Fruit fly (Drosophila melanogaster) whole organism, embryonic: ENCODE data around the gene Gr63a.

Source experiments
- ATbp ChIP-seq: fragments of 200-800 bp; sonication (Bioruptor generic); optimal IDR thresholded peaks from 2 replicates; lab custom pipeline; 2017; ENCODE audit warnings: missing biosample characterization, mild to moderate bottlenecking, missing genetic modification characterization, missing genetic modification reagents
- Asciz ChIP-seq: fragments of 200-800 bp; sonication (Bioruptor generic); optimal IDR thresholded peaks from 2 replicates; lab custom pipeline; 2017; ENCODE audit warnings: missing biosample characterization, mild to moderate bottlenecking, missing genetic modification characterization, missing genetic modification reagents
- B-H2 ChIP-seq: fragments of 200-800 bp; sonication (Bioruptor generic); optimal IDR thresholded peaks from 2 replicates; lab custom pipeline; 2018; ENCODE audit warnings: missing biosample characterization, mild to moderate bottlenecking, missing genetic modification characterization
- BEAF-32 ChIP-seq: fragments of 200-800 bp; sonication (Bioruptor generic); optimal IDR thresholded peaks from 3 replicates; lab custom pipeline; 2017; ENCODE audit warnings: missing biosample characterization, missing genetic modification characterization, mild to moderate bottlenecking, moderate library complexity, missing genetic modification reagents
- Bteb2 ChIP-seq: fragments of 200-800 bp; sonication (Bioruptor generic); optimal IDR thresholded peaks from 2 replicates; lab custom pipeline; 2016; ENCODE audit warnings: missing biosample characterization, missing genetic modification characterization
- CG10543 ChIP-seq: fragments of 200-800 bp; sonication (Bioruptor generic); optimal IDR thresholded peaks from 3 replicates; lab custom pipeline; 2017; ENCODE audit warnings: missing biosample characterization, mild to moderate bottlenecking, missing genetic modification characterization, moderate library complexity
- CG1233 ChIP-seq: fragments of 200-800 bp; sonication (Bioruptor generic); optimal IDR thresholded peaks from 4 replicates; lab custom pipeline; 2018; ENCODE audit warnings: missing biosample characterization, mild to moderate bottlenecking, missing genetic modification characterization
- CG15514 ChIP-seq: fragments of 200-800 bp; sonication (Bioruptor generic); optimal IDR thresholded peaks from 3 replicates; lab custom pipeline; 2017; ENCODE audit warnings: missing biosample characterization, missing genetic modification characterization, mild to moderate bottlenecking, moderate library complexity, missing genetic modification reagents
- CG1647 ChIP-seq: fragments of 200-800 bp; sonication (Bioruptor generic); optimal IDR thresholded peaks from 3 replicates; lab custom pipeline; 2016; ENCODE audit warnings: missing biosample characterization, missing genetic modification characterization
- CG17328 ChIP-seq: fragments of 200-800 bp; sonication (Bioruptor generic); IDR thresholded peaks from 2 replicates; pipeline ENCODE4 v1.3.6; 2022; ENCODE audit warnings: missing biosample characterization, missing genetic modification characterization
- CG17385 ChIP-seq: fragments of 200-800 bp; sonication (Bioruptor generic); optimal IDR thresholded peaks from 3 replicates; lab custom pipeline; 2018; ENCODE audit warnings: missing biosample characterization, mild to moderate bottlenecking, missing genetic modification characterization
- CG18599 ChIP-seq: fragments of 200-800 bp; sonication (Bioruptor generic); optimal IDR thresholded peaks from 3 replicates; lab custom pipeline; 2017; ENCODE audit warnings: missing biosample characterization, missing genetic modification characterization, mild to moderate bottlenecking, moderate library complexity, missing genetic modification reagents
- CG2116 ChIP-seq: fragments of 200-800 bp; sonication (Bioruptor generic); optimal IDR thresholded peaks from 3 replicates; lab custom pipeline; 2018; ENCODE audit warnings: missing biosample characterization, mild to moderate bottlenecking, missing genetic modification characterization
- CG2120 ChIP-seq: fragments of 200-800 bp; sonication (Bioruptor generic); optimal IDR thresholded peaks from 3 replicates; lab custom pipeline; 2016; ENCODE audit warnings: missing biosample characterization, missing genetic modification characterization
- CG2678 ChIP-seq: fragments of 200-800 bp; sonication (Bioruptor generic); optimal IDR thresholded peaks from 3 replicates; lab custom pipeline; 2019; ENCODE audit warnings: missing biosample characterization, mild to moderate bottlenecking, missing genetic modification characterization, moderate library complexity
- CG30020 ChIP-seq: fragments of 200-800 bp; optimal IDR thresholded peaks from 2 replicates; lab custom pipeline; 2019; ENCODE audit warnings: missing biosample characterization, mild to moderate bottlenecking, missing genetic modification characterization, moderate library complexity
- CG33557 ChIP-seq: fragments of 200-800 bp; sonication (Bioruptor generic); optimal IDR thresholded peaks from 2 replicates; lab custom pipeline; 2019; ENCODE audit warnings: missing biosample characterization, mild to moderate bottlenecking, missing genetic modification characterization, moderate library complexity
- CG4404 ChIP-seq: fragments of 200-800 bp; sonication (Bioruptor generic); IDR thresholded peaks from 2 replicates; pipeline ENCODE4 v1.3.6; 2022; ENCODE audit warnings: missing biosample characterization, missing genetic modification characterization
- CG6765 ChIP-seq: fragments of 200-800 bp; sonication (Bioruptor generic); optimal IDR thresholded peaks from 3 replicates; lab custom pipeline; 2017; ENCODE audit warnings: missing biosample characterization, mild to moderate bottlenecking, missing genetic modification characterization
- CG7928 ChIP-seq: fragments of 200-800 bp; sonication (Bioruptor generic); optimal IDR thresholded peaks from 2 replicates; lab custom pipeline; 2017; ENCODE audit warnings: missing biosample characterization, mild to moderate bottlenecking, missing genetic modification characterization
- CG8290 ChIP-seq, 3 experiments: fragments of 200-800 bp; sonication (Bioruptor generic); optimal IDR thresholded peaks; 2 replicates each; lab custom pipeline; 2016 to 2019; ENCODE audit warnings: missing biosample characterization in 3 of 3, missing genetic modification characterization in 3 of 3, mild to moderate bottlenecking in 2 of 3, moderate library complexity in 1 of 3
- CG9437 ChIP-seq: fragments of 200-800 bp; sonication (Bioruptor generic); optimal IDR thresholded peaks from 2 replicates; lab custom pipeline; 2018; ENCODE audit warnings: missing biosample characterization, mild to moderate bottlenecking, missing genetic modification characterization
- E2f1 ChIP-seq: fragments of 200-800 bp; sonication (Bioruptor generic); IDR thresholded peaks from 2 replicates; pipeline ENCODE4 v1.3.6; 2022; ENCODE audit warnings: missing biosample characterization, missing genetic modification characterization
- Fer1 ChIP-seq: fragments of 200-800 bp; sonication (Bioruptor generic); optimal IDR thresholded peaks from 2 replicates; lab custom pipeline; 2017; ENCODE audit warnings: missing biosample characterization, mild to moderate bottlenecking, missing genetic modification characterization
- Fer3 ChIP-seq: fragments of 200-800 bp; sonication (Bioruptor generic); optimal IDR thresholded peaks from 2 replicates; lab custom pipeline; 2018; ENCODE audit warnings: missing biosample characterization, mild to moderate bottlenecking, missing genetic modification characterization, moderate library complexity
- Hey ChIP-seq: fragments of 200-800 bp; sonication (Bioruptor generic); optimal IDR thresholded peaks from 3 replicates; lab custom pipeline; 2018; ENCODE audit warnings: missing biosample characterization, mild to moderate bottlenecking, missing genetic modification characterization
- Hmr ChIP-seq: fragments of 200-800 bp; sonication (Bioruptor generic); optimal IDR thresholded peaks from 3 replicates; lab custom pipeline; 2017; ENCODE audit warnings: mild to moderate bottlenecking, missing biosample characterization, missing genetic modification reagents, missing genetic modification characterization
- NC2α ChIP-seq: fragments of 200-800 bp; sonication (Bioruptor generic); optimal IDR thresholded peaks from 2 replicates; lab custom pipeline; 2016; ENCODE audit warnings: missing biosample characterization, missing genetic modification characterization
- PHDP ChIP-seq: fragments of 200-800 bp; sonication (Bioruptor generic); optimal IDR thresholded peaks from 3 replicates; lab custom pipeline; 2018; ENCODE audit warnings: missing biosample characterization, mild to moderate bottlenecking, missing genetic modification characterization, moderate library complexity
- Six4 ChIP-seq: fragments of 200-800 bp; sonication (Bioruptor generic); optimal IDR thresholded peaks from 2 replicates; lab custom pipeline; 2016; ENCODE audit warnings: missing biosample characterization, missing genetic modification characterization
- ab ChIP-seq: fragments of 200-800 bp; sonication (Bioruptor generic); optimal IDR thresholded peaks from 2 replicates; lab custom pipeline; 2016; ENCODE audit warnings: missing biosample characterization, missing genetic modification characterization
- amos ChIP-seq: fragments of 200-800 bp; sonication (Bioruptor generic); IDR thresholded peaks from 2 replicates; pipeline ENCODE4 v1.3.6; 2022; ENCODE audit warnings: missing biosample characterization, missing genetic modification characterization; ENCODE audit not compliant: partially characterized antibody
- ash1 ChIP-seq: fragments of 200-800 bp; sonication (Bioruptor generic); optimal IDR thresholded peaks from 2 replicates; lab custom pipeline; 2018; ENCODE audit warnings: missing biosample characterization, mild to moderate bottlenecking, missing genetic modification characterization
- caup ChIP-seq: fragments of 200-800 bp; sonication (Bioruptor generic); optimal IDR thresholded peaks from 3 replicates; lab custom pipeline; 2017; ENCODE audit warnings: missing biosample characterization, mild to moderate bottlenecking, missing genetic modification characterization, moderate library complexity; ENCODE audit not compliant: severe bottlenecking
- ci ChIP-seq: fragments of 200-800 bp; sonication (Bioruptor generic); IDR thresholded peaks from 3 replicates; pipeline ENCODE4 v1.3.6; 2022; ENCODE audit warnings: missing biosample characterization, missing genetic modification characterization
- corto ChIP-seq: fragments of 200-800 bp; sonication (Bioruptor generic); optimal IDR thresholded peaks from 2 replicates; lab custom pipeline; 2016; ENCODE audit warnings: missing biosample characterization, mild to moderate bottlenecking, missing genetic modification characterization, moderate library complexity
- cwo ChIP-seq: fragments of 200-800 bp; sonication (Bioruptor generic); optimal IDR thresholded peaks from 3 replicates; lab custom pipeline; 2017; ENCODE audit warnings: missing biosample characterization, missing genetic modification characterization, mild to moderate bottlenecking, moderate library complexity, missing genetic modification reagents
- fd3F ChIP-seq: fragments of 200-800 bp; sonication (Bioruptor generic); optimal IDR thresholded peaks from 2 replicates; lab custom pipeline; 2018; ENCODE audit warnings: missing biosample characterization, mild to moderate bottlenecking, missing genetic modification characterization, moderate library complexity
- lab ChIP-seq: fragments of 200-800 bp; sonication (Bioruptor generic); optimal IDR thresholded peaks from 3 replicates; lab custom pipeline; 2017; ENCODE audit warnings: missing biosample characterization, missing genetic modification characterization, mild to moderate bottlenecking, moderate library complexity, missing genetic modification reagents
- nmo ChIP-seq: fragments of 200-800 bp; sonication (Bioruptor generic); optimal IDR thresholded peaks from 2 replicates; lab custom pipeline; 2018; ENCODE audit warnings: missing biosample characterization, mild to moderate bottlenecking, missing genetic modification characterization, moderate library complexity
- nom ChIP-seq: fragments of 200-800 bp; sonication (Bioruptor generic); optimal IDR thresholded peaks from 2 replicates; lab custom pipeline; 2017; ENCODE audit warnings: missing biosample characterization, missing genetic modification characterization, mild to moderate bottlenecking, moderate library complexity, missing genetic modification reagents
- pnt ChIP-seq: fragments of 200-800 bp; sonication (Bioruptor generic); optimal IDR thresholded peaks from 3 replicates; lab custom pipeline; 2016; ENCODE audit warnings: missing biosample characterization, missing genetic modification characterization
- pzg ChIP-seq: fragments of 200-800 bp; sonication (Bioruptor generic); optimal IDR thresholded peaks from 3 replicates; lab custom pipeline; 2018; ENCODE audit warnings: missing biosample characterization, mild to moderate bottlenecking, missing genetic modification characterization, moderate library complexity
- schlank ChIP-seq: fragments of 200-800 bp; sonication (Bioruptor generic); optimal IDR thresholded peaks from 2 replicates; lab custom pipeline; 2018; ENCODE audit warnings: missing biosample characterization, mild to moderate bottlenecking, missing genetic modification characterization
- sd ChIP-seq: fragments of 200-800 bp; sonication (Bioruptor generic); optimal IDR thresholded peaks from 3 replicates; lab custom pipeline; 2018; ENCODE audit warnings: missing biosample characterization, mild to moderate bottlenecking, missing genetic modification characterization, moderate library complexity
- sens ChIP-seq: fragments of 200-800 bp; sonication (Bioruptor generic); peaks from one replicate; lab custom pipeline; 2016; ENCODE audit warnings: missing biosample characterization, missing genetic modification characterization
- sima ChIP-seq: fragments of 200-800 bp; sonication (Bioruptor generic); optimal IDR thresholded peaks from 2 replicates; lab custom pipeline; 2016; ENCODE audit warnings: missing biosample characterization, missing genetic modification characterization
- slbo ChIP-seq: fragments of 200-800 bp; sonication (Bioruptor generic); IDR thresholded peaks from 2 replicates; pipeline ENCODE4 v1.3.6; 2022; ENCODE audit warnings: missing biosample characterization, missing genetic modification characterization
- sr ChIP-seq: fragments of 200-800 bp; sonication (Bioruptor generic); IDR thresholded peaks from 3 replicates; pipeline ENCODE4 v1.3.6; 2022; ENCODE audit warnings: missing biosample characterization, missing genetic modification characterization

Gene Gr63a

DNA sequence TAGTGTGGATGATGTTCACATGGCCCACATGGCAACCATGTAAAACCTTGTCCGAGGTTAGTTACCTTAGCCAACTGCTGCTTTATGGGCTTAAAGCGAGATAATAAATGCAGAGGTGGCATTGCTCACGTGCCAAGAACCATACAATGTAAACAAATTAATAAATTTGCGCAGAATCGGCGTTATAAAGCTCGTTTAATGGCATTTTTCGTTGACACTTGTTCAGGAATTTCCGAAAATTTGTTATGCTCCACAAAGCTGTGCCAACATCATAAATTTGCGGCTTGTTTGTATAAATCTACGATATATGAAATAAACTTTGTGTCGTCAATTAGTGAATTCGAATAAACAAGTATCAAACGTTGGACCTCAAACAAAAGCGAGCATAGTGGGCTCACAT, 35.4 kb upstream of the Gr63a start:
- peak; percentile 14 for TF ChIP-seq CG2678
- no peak for TF ChIP-seq amos (GFP tag; lab: Robert Waterston, UW)
- TF ChIP-seq CG1647 (GFP tag; lab: Kevin White, UChicago) = no peak
- peak; percentile 38 for TF ChIP-seq lab (GFP tag; lab: Kevin White, UChicago)
- TF ChIP-seq Six4 (GFP tag; lab: Kevin White, UChicago) = no peak
- TF ChIP-seq CG17328 (GFP tag; lab: Robert Waterston, UW) = no peak
- TF ChIP-seq CG15514 (GFP tag; lab: Kevin White, UChicago) = peak; percentile 19
- TF ChIP-seq slbo (GFP tag; lab: Robert Waterston, UW) = no peak
- no peak for TF ChIP-seq CG30020 (tag; lab: Kevin White, UChicago)
- TF ChIP-seq CG18599 (GFP tag; lab: Kevin White, UChicago) = peak; percentile 51
- peak; percentile 25 for TF ChIP-seq caup (GFP tag; lab: Kevin White, UChicago)
- TF ChIP-seq pnt (GFP tag; lab: Kevin White, UChicago) = no peak
- no peak for TF ChIP-seq NC2α
- TF ChIP-seq B-H2 (GFP tag; lab: Kevin White, UChicago) = peak; percentile 24
- peak; percentile 15 for TF ChIP-seq schlank
- TF ChIP-seq sd (tag; lab: Kevin White, UChicago) = peak; percentile 91
- TF ChIP-seq Hmr (GFP tag; lab: Kevin White, UChicago) = peak; percentile 52
- no peak for TF ChIP-seq E2f1 (GFP tag; lab: Robert Waterston, UW)
- TF ChIP-seq CG8290 (GFP tag; optimal IDR thresholded peaks at IDR 0.05; lab: Kevin White, UChicago) = no peak
- peak in 1 of 2 experiments; percentile 14 for TF ChIP-seq CG8290 (tag; optimal IDR thresholded peaks at IDR 0.05; lab: Kevin White, UChicago)
- peak; percentile 0 for TF ChIP-seq fd3F (GFP tag; lab: Kevin White, UChicago)
- TF ChIP-seq CG33557 (GFP tag; lab: Kevin White, UChicago) = no peak
- TF ChIP-seq nmo (GFP tag; lab: Kevin White, UChicago) = no peak
- peak; percentile 64 for TF ChIP-seq cwo (GFP tag; lab: Kevin White, UChicago)
- TF ChIP-seq sens = peak; percentile 42
- TF ChIP-seq CG10543 = peak; percentile 6
- no peak for TF ChIP-seq pzg (GFP tag; lab: Kevin White, UChicago)
- peak; percentile 12 for TF ChIP-seq Fer3
- TF ChIP-seq CG2116 (GFP tag; lab: Kevin White, UChicago) = no peak
- TF ChIP-seq corto (GFP tag; lab: Kevin White, UChicago) = no peak
- TF ChIP-seq CG6765 (GFP tag; lab: Kevin White, UChicago) = peak; percentile 41
- peak; percentile 15 for TF ChIP-seq Fer1 (GFP tag; lab: Kevin White, UChicago)
- no peak for TF ChIP-seq nom (GFP tag; lab: Kevin White, UChicago)
- TF ChIP-seq CG2120 (GFP tag; lab: Kevin White, UChicago) = peak; percentile 5

DNA sequence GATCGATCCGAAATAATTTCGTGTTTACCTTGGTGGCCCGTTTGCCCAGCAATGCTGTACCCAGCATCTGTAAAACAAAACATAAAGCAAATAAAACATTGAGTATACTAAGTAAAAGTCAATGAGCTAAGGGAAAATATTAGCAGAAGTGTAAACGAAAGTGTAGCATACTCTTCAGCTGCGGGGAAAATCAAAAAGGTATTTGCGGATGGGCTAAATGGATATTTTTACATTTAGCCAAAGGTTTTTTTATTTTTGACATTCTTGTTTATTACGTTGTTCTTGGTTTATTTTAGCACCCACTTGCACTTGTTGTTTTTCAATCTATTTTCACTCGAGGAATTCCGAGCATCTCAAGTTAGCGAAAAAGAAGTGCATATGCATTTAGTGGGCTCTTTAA, 34.5 kb upstream of the Gr63a start:
- peak; percentile 8 for TF ChIP-seq Asciz
- no peak for TF ChIP-seq sr (GFP tag; lab: Robert Waterston, UW)
- no peak for TF ChIP-seq CG1233
- TF ChIP-seq ci (GFP tag; lab: Robert Waterston, UW) = 0 out of 3 replicates have a peak, but pooled peaks have one; percentile 43
- TF ChIP-seq CG9437 (GFP tag; lab: Kevin White, UChicago) = peak; percentile 15
- TF ChIP-seq caup (GFP tag; lab: Kevin White, UChicago) = no peak
- no peak for TF ChIP-seq CG4404 (GFP tag; lab: Robert Waterston, UW)
- no peak for TF ChIP-seq ab (GFP tag; lab: Kevin White, UChicago)
- no peak for TF ChIP-seq Hey (tag; lab: Kevin White, UChicago)
- peak; percentile 26 for TF ChIP-seq ATbp (GFP tag; lab: Kevin White, UChicago)
- TF ChIP-seq BEAF-32 (GFP tag; lab: Kevin White, UChicago) = no peak
- TF ChIP-seq CG7928 (GFP tag; lab: Kevin White, UChicago) = no peak
- TF ChIP-seq CG17385 (GFP tag; lab: Kevin White, UChicago) = no peak
- no peak for TF ChIP-seq B-H2 (GFP tag; lab: Kevin White, UChicago)
- TF ChIP-seq Bteb2 = no peak
- no peak for TF ChIP-seq ash1
- no peak for TF ChIP-seq sima
- TF ChIP-seq PHDP (tag; lab: Kevin White, UChicago) = peak; percentile 20
